Fruit fly (Drosophila melanogaster): ENCODE results near the gene hep.

The hep gene

dm6 chrX:13088025-13088805 lies 2.0 kb downstream of the hep start (continued):
- TF ChIP-seq ase (GFP tag; IDR thresholded peaks at IDR 0.05) (no peak), otp (GFP tag; IDR thresholded peaks at IDR 0.05) (no peak), CG33557 (GFP tag; optimal IDR thresholded peaks at IDR 0.05) (peak; percentile 30), wek (GFP tag; optimal IDR thresholded peaks at IDR 0.05) (peak; percentile 56), CG10462 (GFP tag; optimal IDR thresholded peaks at IDR 0.05) (no peak), dmrt11E (tag; optimal IDR thresholded peaks at IDR 0.05) (no peak), CG11723 (GFP tag; optimal IDR thresholded peaks at IDR 0.05) (no peak), sens (GFP tag) (peak; percentile 80), D19B (GFP tag; optimal IDR thresholded peaks at IDR 0.05) (peak; percentile 30), lmd (GFP tag; IDR thresholded peaks at IDR 0.05) (no peak), E2f1 (GFP tag; IDR thresholded peaks at IDR 0.05) (no peak), Doc3 (GFP tag; IDR thresholded peaks at IDR 0.05; ENCODE audit: partially characterized antibody) (no peak), ind (GFP tag; optimal IDR thresholded peaks at IDR 0.05) (peak; percentile 32), CG15601 (tag; optimal IDR thresholded peaks at IDR 0.05) (peak; percentile 34), Hr3 (GFP tag; optimal IDR thresholded peaks at IDR 0.05) (no peak), CG7372 (GFP tag; IDR thresholded peaks at IDR 0.05) (no peak), CG31365 (tag; optimal IDR thresholded peaks at IDR 0.05) (peak; percentile 20), CG10147 (GFP tag; optimal IDR thresholded peaks at IDR 0.05) (no peak), gcm2 (GFP tag; optimal IDR thresholded peaks at IDR 0.05) (no peak), CG7839 (tag; optimal IDR thresholded peaks at IDR 0.05) (peak; percentile 51), ATbp (GFP tag; optimal IDR thresholded peaks at IDR 0.05) (peak; percentile 55), CG10431 (GFP tag; optimal IDR thresholded peaks at IDR 0.05) (peak; percentile 36), CG10565 (GFP tag; optimal IDR thresholded peaks at IDR 0.05) (no peak), sqz (GFP tag; optimal IDR thresholded peaks at IDR 0.05) (no peak), CG12104 (GFP tag; optimal IDR thresholded peaks at IDR 0.05) (peak; percentile 14), CG17186 (GFP tag; optimal IDR thresholded peaks at IDR 0.05) (peak; percentile 3), Xbp1 (GFP tag; optimal IDR thresholded peaks at IDR 0.05) (peak; percentile 33), CG3163 (GFP tag; optimal IDR thresholded peaks at IDR 0.05) (no peak), dati (GFP tag; IDR thresholded peaks at IDR 0.05) (no peak), CG3407 (GFP tag; optimal IDR thresholded peaks at IDR 0.05) (peak; percentile 6), CG10543 (GFP tag; optimal IDR thresholded peaks at IDR 0.05) (peak; percentile 12), Oli (tag; optimal IDR thresholded peaks at IDR 0.05) (peak; percentile 51), gem (tag; optimal IDR thresholded peaks at IDR 0.05) (peak; percentile 62), dysf (GFP tag; IDR thresholded peaks at IDR 0.05) (peak; percentile 30; the same call in 2 of the 3 replicates), CG8290 (GFP tag; optimal IDR thresholded peaks at IDR 0.05) (no peak), CG8290 (tag; optimal IDR thresholded peaks at IDR 0.05) (peak in 1 of 2 experiments; percentile 65), crol (GFP tag; IDR thresholded peaks at IDR 0.05) (peak; percentile 92), hkb (optimal IDR thresholded peaks at IDR 0.05) (no peak), hkb (GFP tag; IDR thresholded peaks at IDR 0.05) (peak; percentile 21; the same call in 1 of the 2 replicates), Ssrp (tag; optimal IDR thresholded peaks at IDR 0.05) (peak; percentile 27), ap (GFP tag; IDR thresholded peaks at IDR 0.05) (0 out of 2 replicates have a peak, but pooled peaks have one; percentile 9), CG16815 (GFP tag; optimal IDR thresholded peaks at IDR 0.05) (no peak), H15 (GFP tag; IDR thresholded peaks at IDR 0.05) (no peak), CHES-1-like (GFP tag; optimal IDR thresholded peaks at IDR 0.05) (no peak), CG15269 (tag; optimal IDR thresholded peaks at IDR 0.05) (peak; percentile 57), tll (GFP tag; optimal IDR thresholded peaks at IDR 0.05) (no peak), CG2202 (tag; optimal IDR thresholded peaks at IDR 0.05) (peak; percentile 3), CG9609 (GFP tag; optimal IDR thresholded peaks at IDR 0.05) (peak; percentile 11), sima (GFP tag; optimal IDR thresholded peaks at IDR 0.05) (no peak), HmgD (GFP tag; optimal IDR thresholded peaks at IDR 0.05) (no peak)

Measured in whole organism, embryonic.